Worm (Caenorhabditis elegans) whole organism, L1 larva: ENCODE measurements around the gene srh-70.

Experiments used
- dsc-1 ChIP-seq: sonication (generic microtip); optimal IDR thresholded peaks from 2 replicates; lab custom pipeline; 2016; ENCODE audit warnings: mild to moderate bottlenecking, missing genetic modification characterization, missing compliant biosample characterization
- lin-35 ChIP-seq, 2 experiments: fragments of 150-350 bp; optimal IDR thresholded peaks; 2 replicates each; lab custom pipeline; 2014; ENCODE audit warnings: missing biosample characterization in 2 of 2, missing genetic modification characterization in 2 of 2, missing genetic modification reagents in 2 of 2
- nhr-20 ChIP-seq: sonication (generic microtip); optimal IDR thresholded peaks from 2 replicates; lab custom pipeline; 2016; ENCODE audit warnings: mild to moderate bottlenecking, missing genetic modification characterization, missing compliant biosample characterization

- no peak for TF ChIP-seq lin-35 (GFP tag; optimal IDR thresholded peaks at IDR 0.05; lab: Kevin White, UChicago)
- TF ChIP-seq nhr-20 (tag; lab: Kevin White, UChicago), result no peak
- peak; percentile 53 for TF ChIP-seq dsc-1 (tag; lab: Kevin White, UChicago)
These were observed 28.8 kb downstream of the srh-70 start, which contains the start of gene T21B4.15 for ce11 chrII:12489903-12490302.
